Fruit fly (Drosophila melanogaster): Measurements from ENCODE around the gene Galt.
A peak's percentile ranks its signal among the peaks of the same experiment; 100 is the strongest.

The Galt gene

DNA sequence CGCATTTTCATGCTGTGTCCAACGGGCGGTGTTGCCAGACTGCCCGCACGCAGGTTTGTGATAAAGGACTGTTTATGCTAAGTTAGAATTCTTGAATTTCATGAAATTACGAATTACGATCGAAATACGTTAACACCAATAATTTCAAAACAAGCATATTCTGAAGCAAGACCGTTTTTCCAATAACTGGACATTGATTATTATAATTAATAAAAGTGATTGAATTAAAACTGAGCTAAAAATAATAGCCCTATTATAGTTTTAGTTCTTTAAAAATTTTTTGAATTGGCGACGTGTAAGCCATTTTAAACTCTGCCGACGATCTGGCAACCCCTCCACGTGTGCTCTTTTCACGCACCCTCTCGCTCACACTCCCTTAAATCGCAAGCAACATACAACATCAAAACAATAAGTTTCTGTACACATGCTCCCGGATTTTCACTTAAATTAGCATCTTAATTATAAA is 19.6 kb downstream of the Galt start (continued):
- TF ChIP-seq CG12659 (GFP tag; optimal IDR thresholded peaks at IDR 0.05): peak; percentile 98
- peak; percentile 87 for TF ChIP-seq oc (tag; optimal IDR thresholded peaks at IDR 0.05)
- peak; percentile 95 for TF ChIP-seq CG14710 (tag; optimal IDR thresholded peaks at IDR 0.05)
- TF ChIP-seq jumu (GFP tag; optimal IDR thresholded peaks at IDR 0.05): peak; percentile 88
- peak; percentile 71 for TF ChIP-seq Poxn (GFP tag; IDR thresholded peaks at IDR 0.05)
- peak; percentile 87 for TF ChIP-seq CG4617 (GFP tag; optimal IDR thresholded peaks at IDR 0.05; ENCODE audit: borderline replicate concordance)
- peak; percentile 89 for TF ChIP-seq HLH3B (GFP tag; IDR thresholded peaks at IDR 0.05)
- TF ChIP-seq CG3281 (GFP tag; optimal IDR thresholded peaks at IDR 0.05): peak; percentile 97
- peak; percentile 97 for TF ChIP-seq Hmr (GFP tag; optimal IDR thresholded peaks at IDR 0.05)
- TF ChIP-seq wor (GFP tag; IDR thresholded peaks at IDR 0.05): peak; percentile 88
- peak; percentile 91 to 97 for TF ChIP-seq Hr51 (GFP tag; optimal IDR thresholded peaks at IDR 0.05)
- no peak for TF ChIP-seq hb (GFP tag; IDR thresholded peaks at IDR 0.05; ENCODE audit: partially characterized antibody)
- peak; percentile 93 for TF ChIP-seq CG12299 (tag; optimal IDR thresholded peaks at IDR 0.05)
- TF ChIP-seq sc (optimal IDR thresholded peaks at IDR 0.05): no peak
- peak; percentile 88 for TF ChIP-seq sc (GFP tag; optimal IDR thresholded peaks at IDR 0.05)
- TF ChIP-seq CG16815 (GFP tag; optimal IDR thresholded peaks at IDR 0.05): peak; percentile 92
- no peak for TF ChIP-seq mld (GFP tag; IDR thresholded peaks at IDR 0.05; ENCODE audit: partially characterized antibody)
- TF ChIP-seq Xbp1 (GFP tag; optimal IDR thresholded peaks at IDR 0.05): peak; percentile 96
- TF ChIP-seq CG16863 (GFP tag; optimal IDR thresholded peaks at IDR 0.05): peak; percentile 88
- peak; percentile 89 for TF ChIP-seq B-H1 (GFP tag; IDR thresholded peaks at IDR 0.05)
- TF ChIP-seq mirr (GFP tag; optimal IDR thresholded peaks at IDR 0.05): peak; percentile 87
- peak; percentile 92 for TF ChIP-seq Fer2 (tag; optimal IDR thresholded peaks at IDR 0.05)
- TF ChIP-seq pros (GFP tag; optimal IDR thresholded peaks at IDR 0.05): peak; percentile 33
- TF ChIP-seq nerfin-2 (GFP tag; IDR thresholded peaks at IDR 0.05; ENCODE audit: partially characterized antibody): no peak
- peak; percentile 88 for TF ChIP-seq salm (tag; optimal IDR thresholded peaks at IDR 0.05)
- TF ChIP-seq slp2 (GFP tag; optimal IDR thresholded peaks at IDR 0.05): peak; percentile 87
- peak; percentile 96 for TF ChIP-seq CG11504 (tag; optimal IDR thresholded peaks at IDR 0.05)
- TF ChIP-seq YL-1 (GFP tag; optimal IDR thresholded peaks at IDR 0.05): peak; percentile 89
- peak; percentile 96 for TF ChIP-seq BtbVII (GFP tag; optimal IDR thresholded peaks at IDR 0.05)
- peak; percentile 85 for TF ChIP-seq CG12236 (GFP tag; optimal IDR thresholded peaks at IDR 0.05)
- peak; percentile 86 for TF ChIP-seq cas (GFP tag; IDR thresholded peaks at IDR 0.05)
- peak; percentile 96 for TF ChIP-seq dmrt99B (tag; optimal IDR thresholded peaks at IDR 0.05)
- TF ChIP-seq CG31365 (tag; optimal IDR thresholded peaks at IDR 0.05): peak; percentile 74
- TF ChIP-seq gcm (GFP tag; optimal IDR thresholded peaks at IDR 0.05): peak; percentile 93
- TF ChIP-seq Ada2b (GFP tag; IDR thresholded peaks at IDR 0.05): peak; percentile 91
- no peak for TF ChIP-seq CG6791 (GFP tag; IDR thresholded peaks at IDR 0.05; ENCODE audit: partially characterized antibody)
- TF ChIP-seq z (GFP tag; IDR thresholded peaks at IDR 0.05): no peak
- peak; percentile 73 for TF ChIP-seq Gsc (GFP tag; IDR thresholded peaks at IDR 0.05)
- no peak for TF ChIP-seq zen2 (GFP tag; IDR thresholded peaks at IDR 0.05; ENCODE audit: partially characterized antibody)
- TF ChIP-seq CG2875 (GFP tag; optimal IDR thresholded peaks at IDR 0.05): peak; percentile 85
- TF ChIP-seq crc (GFP tag; optimal IDR thresholded peaks at IDR 0.05): peak; percentile 80
- peak; percentile 73 for TF ChIP-seq CG15073 (GFP tag; optimal IDR thresholded peaks at IDR 0.05)
- TF ChIP-seq CG18764 (GFP tag; optimal IDR thresholded peaks at IDR 0.05): peak; percentile 91
- TF ChIP-seq HLH4C (GFP tag; IDR thresholded peaks at IDR 0.05; ENCODE audit: partially characterized antibody): no peak
- TF ChIP-seq CG17568 (GFP tag; optimal IDR thresholded peaks at IDR 0.05): peak; percentile 87
- peak; percentile 79 for TF ChIP-seq wek (GFP tag; optimal IDR thresholded peaks at IDR 0.05)
- TF ChIP-seq fru (optimal IDR thresholded peaks at IDR 0.05): no peak
- TF ChIP-seq cato (GFP tag; optimal IDR thresholded peaks at IDR 0.05; ENCODE audit: borderline replicate concordance): peak; percentile 89
- TF ChIP-seq Rfx (GFP tag; IDR thresholded peaks at IDR 0.05): peak; percentile 94
- TF ChIP-seq NfI (GFP tag; optimal IDR thresholded peaks at IDR 0.05): peak; percentile 96

Measured in whole organism, embryonic.